Worm (Caenorhabditis elegans): Measurements from ENCODE around the gene K10C8.4.

ce11 chrV:12649213-12649612, 46.9 kb upstream of the K10C8.4 start, which contains the start of gene gpa-9:
- TF ChIP-seq ama-1 (optimal IDR thresholded peaks at IDR 0.05) (no peak), nhr-28 (tag; optimal IDR thresholded peaks at IDR 0.05) (no peak), pqm-1 (tag; optimal IDR thresholded peaks at IDR 0.05) (no peak), lin-15B (tag; optimal IDR thresholded peaks at IDR 0.05) (no peak), snpc-4 (tag; optimal IDR thresholded peaks at IDR 0.05) (no peak), nhr-23 (tag; optimal IDR thresholded peaks at IDR 0.05) (no peak), mdl-1 (tag; optimal IDR thresholded peaks at IDR 0.05) (no peak), unc-62 (GFP tag; optimal IDR thresholded peaks at IDR 0.05) (no peak), nhr-11 (tag; optimal IDR thresholded peaks at IDR 0.05) (no peak), nfya-1 (tag; optimal IDR thresholded peaks at IDR 0.05; ENCODE audit: insufficient read depth) (no peak), ceh-16 (tag; optimal IDR thresholded peaks at IDR 0.05) (no peak), zag-1 (tag; optimal IDR thresholded peaks at IDR 0.05) (no peak), ZK546.5 (tag; optimal IDR thresholded peaks at IDR 0.05) (no peak)

Data from whole organism, L3 larva.